Fruit fly (Drosophila melanogaster) whole organism, pupa: ENCODE measurements around the gene mag.
A peak's percentile ranks its signal among the peaks of the same experiment; 100 is the strongest.

Experiments
- CG10348 ChIP-seq: fragments of 200-800 bp; sonication (Bioruptor generic); IDR thresholded peaks from 2 replicates; pipeline ENCODE4 v1.3.6; 2022; ENCODE audit warnings: missing biosample characterization, missing genetic modification characterization
- CG13204 ChIP-seq: fragments of 200-800 bp; sonication (Bioruptor generic); optimal IDR thresholded peaks from 2 replicates; lab custom pipeline; 2018; ENCODE audit warnings: missing biosample characterization, mild to moderate bottlenecking, missing genetic modification characterization, moderate library complexity
- CG14655 ChIP-seq: fragments of 200-800 bp; sonication (Bioruptor generic); optimal IDR thresholded peaks from 3 replicates; lab custom pipeline; 2017; ENCODE audit warnings: mild to moderate bottlenecking, missing biosample characterization, missing genetic modification reagents, missing genetic modification characterization
- CG15710 ChIP-seq: fragments of 200-800 bp; sonication (Bioruptor generic); optimal IDR thresholded peaks from 2 replicates; lab custom pipeline; 2018; ENCODE audit warnings: missing biosample characterization, mild to moderate bottlenecking, missing genetic modification characterization, moderate library complexity
- CG32121 ChIP-seq: fragments of 200-800 bp; sonication (Bioruptor generic); IDR thresholded peaks from 2 replicates; pipeline ENCODE4 v1.3.6; 2022; ENCODE audit warnings: missing biosample characterization, missing genetic modification characterization
- CG4496 ChIP-seq: fragments of 200-800 bp; sonication (Bioruptor generic); IDR thresholded peaks from 3 replicates; pipeline ENCODE4 v1.3.6; 2022; ENCODE audit warnings: missing biosample characterization, missing genetic modification characterization
- CG8301 ChIP-seq: fragments of 200-800 bp; sonication (Bioruptor generic); optimal IDR thresholded peaks from 2 replicates; lab custom pipeline; 2018; ENCODE audit warnings: missing biosample characterization, mild to moderate bottlenecking, missing genetic modification characterization
- EcR ChIP-seq: fragments of 200-800 bp; sonication (Bioruptor generic); optimal IDR thresholded peaks from 3 replicates; lab custom pipeline; 2019; ENCODE audit warnings: missing biosample characterization, missing genetic modification characterization, mild to moderate bottlenecking, moderate library complexity, missing genetic modification reagents

dm6 chr3L:20472607-20473006, 12.1 kb downstream of the mag start:
- no peak for TF ChIP-seq CG8301 (tag; lab: Kevin White, UChicago)
- no peak for TF ChIP-seq CG13204 (GFP tag; lab: Kevin White, UChicago)
- TF ChIP-seq EcR (GFP tag; lab: Kevin White, UChicago): peak; percentile 33
- TF ChIP-seq CG4496: no peak
- no peak for TF ChIP-seq CG15710
- no peak for TF ChIP-seq CG32121 (GFP tag; lab: Robert Waterston, UW)
- TF ChIP-seq CG10348: no peak
- no peak for TF ChIP-seq CG14655 (GFP tag; lab: Kevin White, UChicago)
